Worm (Caenorhabditis elegans): ENCODE data around the gene C25A8.2.

C25A8.2 gene

ce11 chrIV:7022227-7022626 lies 12.6 kb downstream of the C25A8.2 start:
- TF ChIP-seq eor-1 (tag; optimal IDR thresholded peaks at IDR 0.05) = no peak
- no peak for TF ChIP-seq nhr-28 (tag; optimal IDR thresholded peaks at IDR 0.05)
- no peak for TF ChIP-seq ama-1 (optimal IDR thresholded peaks at IDR 0.05)
- TF ChIP-seq elt-3 (tag; optimal IDR thresholded peaks at IDR 0.05) = no peak
- no peak for TF ChIP-seq daf-12 (tag; optimal IDR thresholded peaks at IDR 0.05)
- TF ChIP-seq nhr-43 (tag; optimal IDR thresholded peaks at IDR 0.05; ENCODE audit: poor library complexity, severe bottlenecking) = no peak
- TF ChIP-seq jun-1 (tag; optimal IDR thresholded peaks at IDR 0.05) = no peak
- TF ChIP-seq ztf-11 (tag; optimal IDR thresholded peaks at IDR 0.05) = no peak
- TF ChIP-seq skn-1 (tag; optimal IDR thresholded peaks at IDR 0.05) = no peak
- TF ChIP-seq ceh-28 (tag; optimal IDR thresholded peaks at IDR 0.05) = no peak

- TF ChIP-seq ztf-4 (tag; optimal IDR thresholded peaks at IDR 0.05) (no peak), ceh-28 (tag; optimal IDR thresholded peaks at IDR 0.05) (peak; percentile 29), ceh-82 (tag; optimal IDR thresholded peaks at IDR 0.05) (no peak), ZK546.5 (tag; optimal IDR thresholded peaks at IDR 0.05) (no peak), snpc-4 (tag; optimal IDR thresholded peaks at IDR 0.05) (peak; percentile 59), nhr-67 (tag; optimal IDR thresholded peaks at IDR 0.05) (no peak), mdl-1 (tag; optimal IDR thresholded peaks at IDR 0.05) (no peak), elt-1 (tag; optimal IDR thresholded peaks at IDR 0.05) (no peak), egl-5 (tag; optimal IDR thresholded peaks at IDR 0.05) (peak; percentile 89), ztf-11 (tag; optimal IDR thresholded peaks at IDR 0.05) (no peak), unc-62 (GFP tag; optimal IDR thresholded peaks at IDR 0.05) (no peak), ama-1 (optimal IDR thresholded peaks at IDR 0.05) (no peak), pqm-1 (tag; optimal IDR thresholded peaks at IDR 0.05) (peak; percentile 2), nhr-76 (tag; optimal IDR thresholded peaks at IDR 0.05) (no peak), ceh-16 (tag; optimal IDR thresholded peaks at IDR 0.05) (no peak), unc-39 (tag; optimal IDR thresholded peaks at IDR 0.05) (no peak), nhr-28 (tag; optimal IDR thresholded peaks at IDR 0.05) (no peak), elt-3 (tag; optimal IDR thresholded peaks at IDR 0.05) (no peak), lsy-12 (tag; optimal IDR thresholded peaks at IDR 0.05) (no peak), nhr-23 (tag; optimal IDR thresholded peaks at IDR 0.05) (peak; percentile 30), lin-15B (tag; optimal IDR thresholded peaks at IDR 0.05) (peak; percentile 16), lin-39 (tag; optimal IDR thresholded peaks at IDR 0.05) (no peak), nhr-77 (tag; optimal IDR thresholded peaks at IDR 0.05) (no peak), fos-1 (tag; optimal IDR thresholded peaks at IDR 0.05) (no peak), aly-2 (tag; optimal IDR thresholded peaks at IDR 0.05) (no peak), mml-1 (tag; optimal IDR thresholded peaks at IDR 0.05) (no peak), hmg-11 (tag; optimal IDR thresholded peaks at IDR 0.05) (peak; percentile 59), tbx-2 (tag; optimal IDR thresholded peaks at IDR 0.05) (peak; percentile 15), elt-2 (tag; optimal IDR thresholded peaks at IDR 0.05) (peak; percentile 11), pha-4 (tag; optimal IDR thresholded peaks at IDR 0.05) (peak; percentile 87), jun-1 (tag; optimal IDR thresholded peaks at IDR 0.05) (peak; percentile 56), sea-2 (GFP tag; optimal IDR thresholded peaks at IDR 0.05) (no peak), fkh-2 (tag; optimal IDR thresholded peaks at IDR 0.05) (no peak), eor-1 (tag; optimal IDR thresholded peaks at IDR 0.05) (no peak), nhr-237 (tag; optimal IDR thresholded peaks at IDR 0.05) (no peak), ceh-9 (tag; optimal IDR thresholded peaks at IDR 0.05) (no peak), nhr-11 (tag; optimal IDR thresholded peaks at IDR 0.05) (no peak), egl-27 (tag; optimal IDR thresholded peaks at IDR 0.05) (no peak), fkh-10 (GFP tag; optimal IDR thresholded peaks at IDR 0.05) (no peak), R02D3.7 (tag; optimal IDR thresholded peaks at IDR 0.05) (no peak), nhr-43 (tag; optimal IDR thresholded peaks at IDR 0.05; ENCODE audit: poor library complexity, severe bottlenecking) (peak; percentile 39), nhr-25 (tag; optimal IDR thresholded peaks at IDR 0.05) (peak; percentile 2), nhr-12 (tag; optimal IDR thresholded peaks at IDR 0.05) (no peak), skn-1 (tag; optimal IDR thresholded peaks at IDR 0.05) (no peak), nfya-1 (tag; optimal IDR thresholded peaks at IDR 0.05; ENCODE audit: insufficient read depth) (peak; percentile 55), daf-12 (tag; optimal IDR thresholded peaks at IDR 0.05) (no peak), zag-1 (tag; optimal IDR thresholded peaks at IDR 0.05) (no peak)
Observed at ce11 chrIV:7023004-7023403, 13.4 kb downstream of the C25A8.2 start.

Data from whole organism, L3 larva.